Worm (Caenorhabditis elegans): ENCODE data around the gene R01E6.2.

The R01E6.2 gene

DNA sequence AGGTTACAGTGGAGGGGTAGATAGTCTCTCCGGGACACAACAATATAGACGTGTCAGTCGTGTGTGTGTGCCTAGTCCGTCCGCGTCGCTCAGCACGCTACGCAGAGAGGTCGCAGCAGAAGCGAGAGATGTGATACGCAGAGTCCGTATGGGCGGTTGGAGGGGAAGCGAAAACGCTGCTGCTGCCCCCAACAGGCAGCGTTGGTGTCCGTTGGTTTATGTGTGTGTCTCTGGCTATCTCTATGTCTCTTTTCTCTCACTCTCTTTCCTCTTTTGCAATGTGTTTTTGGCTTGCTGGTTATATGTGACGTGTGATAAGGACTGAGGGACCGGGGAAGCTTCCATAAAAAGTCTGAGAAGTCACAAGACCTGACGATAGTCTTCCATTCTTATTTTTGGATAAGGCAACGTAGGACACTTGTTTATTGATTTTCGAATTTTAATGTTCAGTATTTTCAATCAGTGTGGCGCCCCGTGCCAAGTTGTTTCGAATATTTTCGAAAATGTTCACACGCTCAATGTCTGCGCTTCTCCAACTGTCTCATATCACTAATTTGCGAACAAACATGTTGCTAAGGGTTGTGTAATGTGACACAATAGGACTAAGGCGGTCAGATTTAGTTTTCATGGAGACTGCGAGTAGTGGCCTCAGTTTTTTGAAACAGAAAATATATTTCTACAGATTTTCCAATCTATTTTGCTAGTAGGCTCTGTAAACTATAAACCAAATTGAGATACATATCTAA lies 38.8 kb downstream of the R01E6.2 start, which contains the start of gene pab-2 (continued):
- no peak for TF ChIP-seq Y22D7AL.16 (tag; optimal IDR thresholded peaks at IDR 0.05)
- TF ChIP-seq zip-5 (tag; optimal IDR thresholded peaks at IDR 0.05) = peak; percentile 24
- peak; percentile 31 for TF ChIP-seq F13H6.1 (tag; optimal IDR thresholded peaks at IDR 0.05)

- peak; percentile 45 for TF ChIP-seq unc-55 (GFP tag; optimal IDR thresholded peaks at IDR 0.05)
- no peak for TF ChIP-seq madf-2 (tag; optimal IDR thresholded peaks at IDR 0.05)
- peak; percentile 66 for TF ChIP-seq nfya-1 (tag; optimal IDR thresholded peaks at IDR 0.05)
Measured at ce11 chrX:13526219-13527218, 39.8 kb downstream of the R01E6.2 start.

ce11 chrX:13525094-13525493 lies 41.2 kb downstream of the R01E6.2 start:
- TF ChIP-seq eyg-1 (tag; optimal IDR thresholded peaks at IDR 0.05) (no peak), hlh-30 (tag; optimal IDR thresholded peaks at IDR 0.05; ENCODE audit: insufficient read depth) (peak; percentile 16)

- no peak for TF ChIP-seq hlh-6 (tag; optimal IDR thresholded peaks at IDR 0.05)
- no peak for TF ChIP-seq T23F11.4 (GFP tag; optimal IDR thresholded peaks at IDR 0.05)
- TF ChIP-seq syd-9 (tag; optimal IDR thresholded peaks at IDR 0.05) = no peak
- TF ChIP-seq fkh-10 (GFP tag; optimal IDR thresholded peaks at IDR 0.05) = no peak
- no peak for TF ChIP-seq C08G9.2 (tag; optimal IDR thresholded peaks at IDR 0.05)
- peak; percentile 41 for TF ChIP-seq nfya-1 (tag; optimal IDR thresholded peaks at IDR 0.05)
- TF ChIP-seq unc-55 (GFP tag; optimal IDR thresholded peaks at IDR 0.05) = peak; percentile 60
- TF ChIP-seq pros-1 (tag; optimal IDR thresholded peaks at IDR 0.05) = no peak
- peak; percentile 16 for TF ChIP-seq unc-42 (tag; optimal IDR thresholded peaks at IDR 0.05)
- peak; percentile 84 for TF ChIP-seq sdc-2 (tag; optimal IDR thresholded peaks at IDR 0.05)
- TF ChIP-seq ceh-31 (tag; optimal IDR thresholded peaks at IDR 0.05) = peak; percentile 66
- TF ChIP-seq hlh-30 (tag; optimal IDR thresholded peaks at IDR 0.05; ENCODE audit: insufficient read depth) = peak; percentile 23
- peak; percentile 75 for TF ChIP-seq ref-2 (tag; optimal IDR thresholded peaks at IDR 0.05)
- TF ChIP-seq dve-1 (tag; optimal IDR thresholded peaks at IDR 0.05) = no peak
- no peak for TF ChIP-seq pag-3 (tag; optimal IDR thresholded peaks at IDR 0.05; ENCODE audit: borderline replicate concordance)
- TF ChIP-seq gmeb-2 (tag; optimal IDR thresholded peaks at IDR 0.05) = no peak
- TF ChIP-seq elt-2 (tag; optimal IDR thresholded peaks at IDR 0.05) = peak; percentile 19
- no peak for TF ChIP-seq K09A11.1 (tag; optimal IDR thresholded peaks at IDR 0.05; ENCODE audit: insufficient read depth)
- no peak for TF ChIP-seq ceh-6 (GFP tag; optimal IDR thresholded peaks at IDR 0.05)
- TF ChIP-seq ceh-14 (tag; optimal IDR thresholded peaks at IDR 0.05) = no peak
- TF ChIP-seq tbx-2 (tag; optimal IDR thresholded peaks at IDR 0.05) = peak; percentile 73
- TF ChIP-seq sox-4 (tag; optimal IDR thresholded peaks at IDR 0.05) = no peak
- TF ChIP-seq ceh-30 (tag; optimal IDR thresholded peaks at IDR 0.05) = no peak
- no peak for TF ChIP-seq dmd-4 (tag; optimal IDR thresholded peaks at IDR 0.05; ENCODE audit: borderline replicate concordance)
- no peak for TF ChIP-seq tbx-7 (tag; optimal IDR thresholded peaks at IDR 0.05)
- TF ChIP-seq sox-2 (GFP tag; IDR thresholded peaks at IDR 0.05) = peak; percentile 39
- TF ChIP-seq ceh-22 (tag; optimal IDR thresholded peaks at IDR 0.05) = peak; percentile 4
- TF ChIP-seq ceh-34 (tag; optimal IDR thresholded peaks at IDR 0.05) = peak; percentile 4
- TF ChIP-seq zip-5 (tag; optimal IDR thresholded peaks at IDR 0.05) = no peak
- TF ChIP-seq lim-6 (tag; optimal IDR thresholded peaks at IDR 0.05) = no peak
- no peak for TF ChIP-seq ceh-2 (tag; optimal IDR thresholded peaks at IDR 0.05)
- no peak for TF ChIP-seq Y22D7AL.16 (tag; optimal IDR thresholded peaks at IDR 0.05)
Measured at ce11 chrX:13518861-13519713, 47.2 kb downstream of the R01E6.2 start, which contains the start of the genes cdk-4 and F18H3.1. cdk-4 (minus strand) TSS chrX:13518911. F18H3.1 (plus strand) TSS chrX:13519663.
